Fruit fly (Drosophila melanogaster): ENCODE data around the gene Gpo3.

The Gpo3 gene

DNA sequence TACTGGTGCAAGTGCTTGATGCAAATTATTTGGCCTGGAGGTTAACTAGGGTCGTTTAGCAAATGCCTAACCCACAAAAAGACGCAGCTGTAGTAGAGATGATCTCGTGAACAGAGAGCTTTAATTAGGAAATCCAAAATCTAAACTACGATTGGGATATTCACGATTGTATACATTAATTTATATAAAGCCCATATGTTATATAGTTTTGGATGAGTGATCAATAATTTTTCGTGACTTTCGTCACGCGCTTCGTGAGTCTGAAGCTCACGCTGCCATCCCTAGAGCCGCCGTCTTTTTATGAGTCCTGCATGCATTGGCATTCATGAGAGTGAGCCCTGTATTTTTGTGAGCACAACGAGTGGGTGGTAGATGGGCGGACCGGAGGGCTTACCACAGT lies 9.0 kb upstream of the Gpo3 start:
- TF ChIP-seq fru (GFP tag; optimal IDR thresholded peaks at IDR 0.05) (peak; percentile 21), HLH106 (tag; optimal IDR thresholded peaks at IDR 0.05) (peak; percentile 11), foxo (GFP tag; optimal IDR thresholded peaks at IDR 0.05) (peak in 1 of 2 experiments; percentile 11), h (GFP tag; optimal IDR thresholded peaks at IDR 0.05) (peak; percentile 28), Sp1 (GFP tag; optimal IDR thresholded peaks at IDR 0.05) (no peak)

DNA sequence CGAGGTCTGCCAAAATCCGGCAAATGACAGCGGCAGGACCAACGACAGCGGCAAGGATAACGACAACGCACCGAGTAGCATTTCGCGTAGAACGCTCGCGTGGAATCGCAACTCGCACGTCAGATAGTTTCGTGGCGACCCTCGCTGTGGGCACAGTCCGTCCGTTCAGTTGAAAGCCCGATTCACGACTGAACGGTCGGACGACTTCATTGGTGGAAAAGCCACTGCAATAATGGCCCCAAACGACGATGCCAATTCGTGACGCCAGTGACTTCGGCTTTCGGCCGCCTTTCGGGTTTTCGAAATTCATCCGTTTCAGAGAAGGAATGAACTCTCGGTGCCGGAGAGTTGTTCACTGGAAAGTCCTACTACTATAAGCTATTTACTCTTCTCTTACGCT lies 9.1 kb downstream of the Gpo3 start, which contains the start of gene DIP-kappa:
Gene DIP-kappa (minus strand): TSS at position 200 of the 400 bp plus-strand sequence.
- TF ChIP-seq Dif (GFP tag; optimal IDR thresholded peaks at IDR 0.05; ENCODE audit: partially characterized antibody) (no peak), foxo (GFP tag; optimal IDR thresholded peaks at IDR 0.05) (no peak)

DNA sequence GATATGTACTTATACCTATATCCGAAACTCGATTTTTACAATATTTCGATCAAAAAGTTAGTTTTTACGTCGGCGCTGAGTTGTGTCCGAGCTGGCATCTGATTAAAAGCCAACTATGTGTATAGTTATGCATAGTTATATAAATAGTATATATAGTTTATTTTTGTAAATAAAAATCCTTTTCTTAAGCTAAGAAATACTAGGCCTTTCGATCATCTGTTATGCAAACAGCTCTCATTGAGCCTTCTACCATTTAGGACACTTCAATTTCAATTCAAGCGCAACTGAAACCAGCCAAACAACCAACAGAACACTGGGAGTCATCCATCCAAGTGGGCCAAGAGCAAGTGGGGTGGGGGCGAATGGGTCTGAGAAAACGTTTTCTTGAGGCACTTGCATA lies 15.5 kb downstream of the Gpo3 start, which contains the start of gene CG9014:
Gene CG9014 (minus strand): TSS at position 101 of the 400 bp plus-strand sequence.
- TF ChIP-seq rgr (GFP tag; optimal IDR thresholded peaks at IDR 0.05) (no peak), fru (GFP tag; optimal IDR thresholded peaks at IDR 0.05) (no peak), sage (GFP tag; optimal IDR thresholded peaks at IDR 0.05) (no peak), HLH106 (tag; optimal IDR thresholded peaks at IDR 0.05) (no peak), Jra (GFP tag; optimal IDR thresholded peaks at IDR 0.05) (no peak), Dfd (GFP tag; optimal IDR thresholded peaks at IDR 0.05) (no peak), dl (GFP tag; optimal IDR thresholded peaks at IDR 0.05; ENCODE audit: insufficient read depth in 1 of 2, partially characterized antibody in 2 of 2) (no peak), tai (GFP tag; optimal IDR thresholded peaks at IDR 0.05) (no peak), brk (GFP tag; optimal IDR thresholded peaks at IDR 0.05) (no peak), Hr83 (GFP tag; optimal IDR thresholded peaks at IDR 0.05; ENCODE audit: poor library complexity, severe bottlenecking) (no peak), Vsx2 (GFP tag; optimal IDR thresholded peaks at IDR 0.05; ENCODE audit: partially characterized antibody) (no peak), CG9705 (GFP tag; optimal IDR thresholded peaks at IDR 0.05) (no peak), Abd-B (GFP tag; optimal IDR thresholded peaks at IDR 0.05) (no peak), lola (GFP tag; optimal IDR thresholded peaks at IDR 0.05) (no peak), ey (GFP tag; optimal IDR thresholded peaks at IDR 0.05) (no peak), usp (GFP tag; optimal IDR thresholded peaks at IDR 0.05) (no peak)

DNA sequence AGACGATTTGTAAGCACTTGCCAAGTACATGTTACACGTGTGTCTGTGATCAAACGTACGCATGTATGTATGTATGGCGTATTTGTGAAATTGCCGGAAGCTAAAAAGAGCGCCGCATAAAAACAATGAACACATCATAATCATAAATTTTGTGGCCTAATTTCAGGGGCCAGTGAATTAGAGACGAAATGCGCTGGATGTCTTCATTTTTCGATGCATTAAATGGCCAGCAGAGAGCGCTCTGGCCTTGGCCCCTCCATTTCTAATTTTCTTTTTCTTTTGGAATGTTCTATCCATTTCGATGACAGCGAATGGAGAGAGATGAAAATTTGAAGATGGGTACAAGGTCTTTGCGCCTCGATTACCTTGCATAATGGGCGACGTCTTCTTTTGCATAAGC lies 24.3 kb downstream of the Gpo3 start:
- TF ChIP-seq h (GFP tag; optimal IDR thresholded peaks at IDR 0.05), result no peak
- no peak for TF ChIP-seq HLH106 (tag; optimal IDR thresholded peaks at IDR 0.05)
- no peak for TF ChIP-seq Vsx2 (GFP tag; optimal IDR thresholded peaks at IDR 0.05; ENCODE audit: partially characterized antibody)
- no peak for TF ChIP-seq fru (GFP tag; optimal IDR thresholded peaks at IDR 0.05)
- TF ChIP-seq OdsH (GFP tag; optimal IDR thresholded peaks at IDR 0.05), result no peak
- TF ChIP-seq jim (GFP tag; optimal IDR thresholded peaks at IDR 0.05), result no peak
- no peak for TF ChIP-seq br (GFP tag; optimal IDR thresholded peaks at IDR 0.05)
- TF ChIP-seq ey (GFP tag; optimal IDR thresholded peaks at IDR 0.05), result no peak
- no peak for TF ChIP-seq lola (GFP tag; optimal IDR thresholded peaks at IDR 0.05)
- no peak for TF ChIP-seq CrebA (GFP tag; optimal IDR thresholded peaks at IDR 0.05; ENCODE audit: borderline replicate concordance)
- TF ChIP-seq sage (GFP tag; optimal IDR thresholded peaks at IDR 0.05), result no peak
- TF ChIP-seq dmrt93B (GFP tag; optimal IDR thresholded peaks at IDR 0.05), result no peak
- TF ChIP-seq brk (GFP tag; optimal IDR thresholded peaks at IDR 0.05), result no peak

DNA sequence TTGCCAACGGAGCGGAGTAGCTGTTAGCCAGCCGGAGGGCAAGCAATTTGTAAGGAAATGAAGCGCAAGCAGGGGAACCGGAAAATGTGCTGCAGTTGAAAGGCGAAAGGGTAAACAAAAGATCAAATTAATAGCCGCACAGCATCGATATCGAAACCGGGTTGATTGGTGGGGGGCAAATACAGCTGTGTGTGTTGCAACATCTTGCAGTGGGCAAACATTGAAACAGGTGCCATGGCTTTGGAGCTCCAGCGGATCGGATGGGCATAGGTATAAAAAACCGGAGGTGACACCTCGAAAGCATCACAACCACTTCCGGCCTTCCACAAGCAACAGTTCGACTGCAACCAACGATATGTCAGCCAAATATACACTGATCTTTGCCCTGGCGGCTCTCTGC lies 27.8 kb downstream of the Gpo3 start, which contains the start of gene nur:
Gene nur (plus strand): TSS at position 301 of the 400 bp plus-strand sequence.
- no peak for TF ChIP-seq br (GFP tag; optimal IDR thresholded peaks at IDR 0.05)
- no peak for TF ChIP-seq Myc (optimal IDR thresholded peaks at IDR 0.05)
- no peak for TF ChIP-seq dsf (GFP tag; optimal IDR thresholded peaks at IDR 0.05; ENCODE audit: borderline replicate concordance)
- no peak for TF ChIP-seq OdsH (GFP tag; optimal IDR thresholded peaks at IDR 0.05)
- no peak for TF ChIP-seq Hnf4 (GFP tag; optimal IDR thresholded peaks at IDR 0.05)
- TF ChIP-seq h (GFP tag; optimal IDR thresholded peaks at IDR 0.05), result no peak
- no peak for TF ChIP-seq fru (GFP tag; optimal IDR thresholded peaks at IDR 0.05)
- TF ChIP-seq dl (GFP tag; optimal IDR thresholded peaks at IDR 0.05; ENCODE audit: insufficient read depth in 1 of 2, partially characterized antibody in 2 of 2), result no peak
- no peak for TF ChIP-seq sv (GFP tag; optimal IDR thresholded peaks at IDR 0.05)
- TF ChIP-seq sage (GFP tag; optimal IDR thresholded peaks at IDR 0.05), result no peak
- no peak for TF ChIP-seq woc (GFP tag; optimal IDR thresholded peaks at IDR 0.05)
- no peak for TF ChIP-seq brk (GFP tag; optimal IDR thresholded peaks at IDR 0.05)
- TF ChIP-seq lola (GFP tag; optimal IDR thresholded peaks at IDR 0.05), result no peak
- TF ChIP-seq Sp1 (GFP tag; optimal IDR thresholded peaks at IDR 0.05), result no peak
- TF ChIP-seq Vsx2 (GFP tag; optimal IDR thresholded peaks at IDR 0.05; ENCODE audit: partially characterized antibody), result no peak
- TF ChIP-seq dmrt93B (GFP tag; optimal IDR thresholded peaks at IDR 0.05), result no peak
- TF ChIP-seq rgr (GFP tag; optimal IDR thresholded peaks at IDR 0.05), result no peak
- TF ChIP-seq Hr83 (GFP tag; optimal IDR thresholded peaks at IDR 0.05; ENCODE audit: poor library complexity, severe bottlenecking), result no peak
- TF ChIP-seq tai (GFP tag; optimal IDR thresholded peaks at IDR 0.05), result no peak

Measured in whole organism, wandering third instar larva.